Fruit fly (Drosophila melanogaster): ENCODE results near the gene gammaTub23C.

The gammaTub23C gene

DNA sequence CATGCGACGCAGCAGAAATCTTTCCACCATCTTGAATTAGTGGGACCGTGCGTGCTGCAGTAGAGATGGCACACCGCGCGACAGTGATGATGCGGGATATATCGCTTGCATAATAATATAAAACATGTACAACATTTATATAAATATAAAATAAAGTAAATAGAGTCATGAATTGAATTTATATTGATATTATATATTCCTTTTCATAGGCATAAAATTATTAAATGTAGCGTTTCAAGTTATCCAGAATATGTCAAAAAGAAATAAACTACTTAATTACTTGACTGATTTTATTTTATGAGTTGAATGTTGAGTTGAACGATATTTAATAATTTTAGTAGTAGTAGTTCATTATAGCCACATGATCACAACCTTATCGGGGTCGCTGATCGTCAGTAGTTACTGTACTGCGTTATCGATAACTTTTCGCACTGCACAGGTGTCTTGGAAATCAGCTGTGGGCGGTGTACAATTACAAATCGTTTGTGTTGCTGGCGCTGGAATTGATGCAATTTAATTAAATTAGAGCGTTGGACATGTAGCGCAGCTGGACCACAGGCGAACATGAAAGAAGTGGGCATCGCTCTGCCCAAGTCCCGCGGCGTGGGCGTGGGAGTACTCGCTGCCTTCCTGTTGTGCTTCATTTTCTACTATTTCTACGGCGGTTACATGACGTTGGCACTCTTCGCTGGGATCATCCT lies 15.1 kb downstream of the gammaTub23C start, which contains the start of the genes Chd1 and Bem46 (continued):
- TF ChIP-seq ab (GFP tag; optimal IDR thresholded peaks at IDR 0.05) = peak; percentile 74
- TF ChIP-seq CG7839 (tag; optimal IDR thresholded peaks at IDR 0.05) = peak; percentile 88
- TF ChIP-seq Adf1 (GFP tag; IDR thresholded peaks at IDR 0.05) = peak; percentile 40; the same call in 1 of the 2 replicates
- TF ChIP-seq chn (GFP tag; optimal IDR thresholded peaks at IDR 0.05) = peak; percentile 82
- peak; percentile 71 for TF ChIP-seq wor (GFP tag; IDR thresholded peaks at IDR 0.05)
- peak; percentile 71 for TF ChIP-seq CG18476 (GFP tag; optimal IDR thresholded peaks at IDR 0.05)
- peak; percentile 85 for TF ChIP-seq lilli (GFP tag; optimal IDR thresholded peaks at IDR 0.05)
- TF ChIP-seq lbe (GFP tag; optimal IDR thresholded peaks at IDR 0.05) = peak; percentile 36
- peak; percentile 60 for TF ChIP-seq CG6813 (GFP tag; optimal IDR thresholded peaks at IDR 0.05)
- peak; percentile 87 for TF ChIP-seq Hsf (GFP tag; optimal IDR thresholded peaks at IDR 0.05)
- TF ChIP-seq CG13123 (GFP tag; optimal IDR thresholded peaks at IDR 0.05) = peak; percentile 78
- no peak; the same call in 1 of the 2 replicates for TF ChIP-seq CG31441 (GFP tag; IDR thresholded peaks at IDR 0.05)
- TF ChIP-seq nmo (GFP tag; optimal IDR thresholded peaks at IDR 0.05) = peak; percentile 92
- TF ChIP-seq CG12659 (GFP tag; optimal IDR thresholded peaks at IDR 0.05) = peak; percentile 94
- peak; percentile 13 for TF ChIP-seq pros (GFP tag; optimal IDR thresholded peaks at IDR 0.05)
- TF ChIP-seq CG10267 (tag; optimal IDR thresholded peaks at IDR 0.05) = peak; percentile 81
- peak; percentile 94 for TF ChIP-seq CoRest (tag; optimal IDR thresholded peaks at IDR 0.05)
- peak; percentile 73 for TF ChIP-seq Ada2b (GFP tag; IDR thresholded peaks at IDR 0.05)
- peak; percentile 84 for TF ChIP-seq zfh2 (GFP tag; optimal IDR thresholded peaks at IDR 0.05)
- TF ChIP-seq CG6683 (GFP tag; optimal IDR thresholded peaks at IDR 0.05) = peak; percentile 50
- TF ChIP-seq Gug (GFP tag; IDR thresholded peaks at IDR 0.05) = peak; percentile 85
- TF ChIP-seq CG12391 (tag; optimal IDR thresholded peaks at IDR 0.05) = peak; percentile 91
- no peak for TF ChIP-seq Sox102F (GFP tag; optimal IDR thresholded peaks at IDR 0.05)
- peak; percentile 51 for TF ChIP-seq Bdp1 (GFP tag; optimal IDR thresholded peaks at IDR 0.05)
- TF ChIP-seq HLH54F (GFP tag; optimal IDR thresholded peaks at IDR 0.05) = peak; percentile 86
- TF ChIP-seq pb (GFP tag; optimal IDR thresholded peaks at IDR 0.05) = no peak
- TF ChIP-seq ranshi (GFP tag; IDR thresholded peaks at IDR 0.05) = peak; percentile 83; the same call in 1 of the 2 replicates
- peak; percentile 89 for TF ChIP-seq B-H2 (GFP tag; optimal IDR thresholded peaks at IDR 0.05)
- TF ChIP-seq CG10147 (GFP tag; optimal IDR thresholded peaks at IDR 0.05) = peak; percentile 87
- peak; percentile 61 for TF ChIP-seq maf-S (GFP tag; optimal IDR thresholded peaks at IDR 0.05)
- TF ChIP-seq CG43689 (GFP tag; IDR thresholded peaks at IDR 0.05) = peak; percentile 75
- TF ChIP-seq Six4 (GFP tag; optimal IDR thresholded peaks at IDR 0.05) = peak; percentile 88
- TF ChIP-seq CG3726 (GFP tag; IDR thresholded peaks at IDR 0.05) = 0 out of 3 replicates have a peak, but pooled peaks have one; percentile 61
- peak; percentile 80 for TF ChIP-seq H15 (GFP tag; IDR thresholded peaks at IDR 0.05)
- TF ChIP-seq Abd-B (GFP tag; optimal IDR thresholded peaks at IDR 0.05) = peak; percentile 92
- no peak for TF ChIP-seq CG12236 (GFP tag; optimal IDR thresholded peaks at IDR 0.05)
- TF ChIP-seq Xbp1 (GFP tag; optimal IDR thresholded peaks at IDR 0.05) = peak; percentile 91
- TF ChIP-seq trh (GFP tag; optimal IDR thresholded peaks at IDR 0.05) = peak; percentile 81
- peak; percentile 88 for TF ChIP-seq CG9215 (GFP tag; IDR thresholded peaks at IDR 0.05)
- TF ChIP-seq pho (GFP tag; optimal IDR thresholded peaks at IDR 0.05) = peak; percentile 75
- TF ChIP-seq Opbp (GFP tag; IDR thresholded peaks at IDR 0.05; ENCODE audit: partially characterized antibody) = no peak; the same call in 2 of the 3 replicates
- no peak for TF ChIP-seq fd64A (GFP tag; optimal IDR thresholded peaks at IDR 0.05)
- no peak for TF ChIP-seq Lim3 (GFP tag; IDR thresholded peaks at IDR 0.05)
- TF ChIP-seq crol (GFP tag; IDR thresholded peaks at IDR 0.05) = peak; percentile 33; the same call in 1 of the 2 replicates
- TF ChIP-seq abd-A (tag; optimal IDR thresholded peaks at IDR 0.05) = no peak
- peak; percentile 57; the same call in 1 of the 2 replicates for TF ChIP-seq CG11085 (GFP tag; IDR thresholded peaks at IDR 0.05)
- peak; percentile 70; the same call in 2 of the 3 replicates for TF ChIP-seq CG11560 (tag; IDR thresholded peaks at IDR 0.05)
- TF ChIP-seq CG4360 (GFP tag; IDR thresholded peaks at IDR 0.05) = 0 out of 2 replicates have a peak, but pooled peaks have one; percentile 36
- peak; percentile 92 for TF ChIP-seq ind (GFP tag; optimal IDR thresholded peaks at IDR 0.05)
